Fruit fly (Drosophila melanogaster): ENCODE data around the gene yip2.

The yip2 gene

dm6 chr2L:9918020-9918959, 3.2 kb downstream of the yip2 start, which contains the start of the genes CG5885 and CG4598 (continued):
- TF ChIP-seq sima (GFP tag; optimal IDR thresholded peaks at IDR 0.05) (no peak), hbn (GFP tag; IDR thresholded peaks at IDR 0.05; ENCODE audit: partially characterized antibody) (peak; percentile 68), CG6791 (GFP tag; IDR thresholded peaks at IDR 0.05; ENCODE audit: partially characterized antibody) (peak; percentile 78), Awh (GFP tag; IDR thresholded peaks at IDR 0.05) (peak; percentile 78), HLHmδ (GFP tag; optimal IDR thresholded peaks at IDR 0.05) (no peak), gce (GFP tag; IDR thresholded peaks at IDR 0.05) (no peak), CG2712 (tag; optimal IDR thresholded peaks at IDR 0.05) (peak; percentile 61), CG17802 (tag; optimal IDR thresholded peaks at IDR 0.05) (no peak), HmgD (GFP tag; optimal IDR thresholded peaks at IDR 0.05) (no peak), CG14050 (GFP tag; IDR thresholded peaks at IDR 0.05) (no peak; the same call in 1 of the 3 replicates), Neu2 (GFP tag; optimal IDR thresholded peaks at IDR 0.05; ENCODE audit: borderline replicate concordance) (no peak), tap (tag; optimal IDR thresholded peaks at IDR 0.05) (peak; percentile 45), abd-A (tag; optimal IDR thresholded peaks at IDR 0.05) (no peak), sd (tag; optimal IDR thresholded peaks at IDR 0.05) (peak; percentile 15), Chrac-16 (GFP tag; optimal IDR thresholded peaks at IDR 0.05) (peak; percentile 70), prd (optimal IDR thresholded peaks at IDR 0.05) (no peak), prd (GFP tag; IDR thresholded peaks at IDR 0.05) (peak; percentile 54; the same call in 2 of the 3 replicates), CG3726 (GFP tag; IDR thresholded peaks at IDR 0.05) (0 out of 3 replicates have a peak, but pooled peaks have one; percentile 45), CG16779 (GFP tag; IDR thresholded peaks at IDR 0.05) (0 out of 2 replicates have a peak, but pooled peaks have one; percentile 13), gcm (GFP tag; optimal IDR thresholded peaks at IDR 0.05) (peak; percentile 38), hkb (optimal IDR thresholded peaks at IDR 0.05) (no peak), hkb (GFP tag; IDR thresholded peaks at IDR 0.05) (peak; percentile 84), CG17829 (tag; optimal IDR thresholded peaks at IDR 0.05) (peak; percentile 56), hb (GFP tag; IDR thresholded peaks at IDR 0.05; ENCODE audit: partially characterized antibody) (peak; percentile 69), ems (GFP tag; optimal IDR thresholded peaks at IDR 0.05) (peak; percentile 11), BtbVII (GFP tag; optimal IDR thresholded peaks at IDR 0.05) (peak; percentile 52), CG5180 (GFP tag; optimal IDR thresholded peaks at IDR 0.05) (peak; percentile 48), CG8089 (GFP tag; optimal IDR thresholded peaks at IDR 0.05) (no peak), CG3995 (GFP tag; optimal IDR thresholded peaks at IDR 0.05) (no peak), Optix (GFP tag; IDR thresholded peaks at IDR 0.05) (peak; percentile 19; the same call in 1 of the 3 replicates), CG4282 (GFP tag; optimal IDR thresholded peaks at IDR 0.05) (no peak), CG12942 (GFP tag; optimal IDR thresholded peaks at IDR 0.05) (peak; percentile 63), ase (GFP tag; IDR thresholded peaks at IDR 0.05) (peak; percentile 44; the same call in 1 of the 3 replicates), pum (GFP tag; optimal IDR thresholded peaks at IDR 0.05) (no peak), Deaf1 (tag; optimal IDR thresholded peaks at IDR 0.05) (peak; percentile 89), CG6765 (GFP tag; optimal IDR thresholded peaks at IDR 0.05) (peak; percentile 36), pb (GFP tag; optimal IDR thresholded peaks at IDR 0.05) (no peak), en (GFP tag; optimal IDR thresholded peaks at IDR 0.05) (no peak), chinmo (GFP tag; IDR thresholded peaks at IDR 0.05; ENCODE audit: partially characterized antibody) (peak; percentile 83; the same call in 2 of the 4 replicates), fd64A (GFP tag; optimal IDR thresholded peaks at IDR 0.05) (no peak), ttk (GFP tag; IDR thresholded peaks at IDR 0.05) (no peak; the same call in 1 of the 2 replicates), CG10366 (GFP tag; IDR thresholded peaks at IDR 0.05) (peak; percentile 70), CG8290 (GFP tag; optimal IDR thresholded peaks at IDR 0.05) (peak; percentile 46), CG8290 (tag; optimal IDR thresholded peaks at IDR 0.05) (peak in 1 of 2 experiments; percentile 76), vvl (GFP tag; IDR thresholded peaks at IDR 0.05) (peak; percentile 81), CG7271 (tag; optimal IDR thresholded peaks at IDR 0.05) (no peak), mam (GFP tag; optimal IDR thresholded peaks at IDR 0.05) (peak; percentile 71), CG6175 (GFP tag; IDR thresholded peaks at IDR 0.05) (no peak), CG18011 (GFP tag; optimal IDR thresholded peaks at IDR 0.05) (peak; percentile 11)

Data from whole organism, embryonic.